Worm (Caenorhabditis elegans): ENCODE results near the gene scl-24.
"Not testable (repeated sequence)": the region's sequence is repeated elsewhere in the genome, so short reads cannot be mapped to it uniquely, and the experiment has no call there.

scl-24 gene

ce11 chrV:17456197-17456596 lies 29.9 kb upstream of the scl-24 start, which contains the start of gene srh-203:
Gene srh-203, minus strand, starts transcription at chrV:17456297.
- TF ChIP-seq lin-32 (GFP tag; optimal IDR thresholded peaks at IDR 0.05); tbx-8 (GFP tag; optimal IDR thresholded peaks at IDR 0.05); M03D4.4 (tag; optimal IDR thresholded peaks at IDR 0.05): not testable (repeated sequence)

- TF ChIP-seq tbx-8 (GFP tag; optimal IDR thresholded peaks at IDR 0.05): no peak
- TF ChIP-seq sptf-1 (tag; optimal IDR thresholded peaks at IDR 0.05): no peak
- TF ChIP-seq blmp-1 (tag; optimal IDR thresholded peaks at IDR 0.05): no peak
- TF ChIP-seq elt-3 (tag; optimal IDR thresholded peaks at IDR 0.05): no peak
- TF ChIP-seq bed-3 (GFP tag; optimal IDR thresholded peaks at IDR 0.05): no peak
- TF ChIP-seq sem-2 (GFP tag; optimal IDR thresholded peaks at IDR 0.05): no peak
- no peak for TF ChIP-seq drap-1 (GFP tag; optimal IDR thresholded peaks at IDR 0.05)
- no peak for TF ChIP-seq zip-8 (tag; optimal IDR thresholded peaks at IDR 0.05)
- no peak for TF ChIP-seq mab-5 (tag; optimal IDR thresholded peaks at IDR 0.05)
- no peak for TF ChIP-seq flh-1 (GFP tag; optimal IDR thresholded peaks at IDR 0.05)
- TF ChIP-seq ceh-83 (GFP tag; optimal IDR thresholded peaks at IDR 0.05): no peak
These were observed 28.1 kb upstream of the scl-24 start, which contains the start of gene str-200 for ce11 chrV:17458069-17458468. Gene str-200, minus strand, starts transcription at chrV:17458169.

ce11 chrV:17460061-17460460 lies 26.1 kb upstream of the scl-24 start, which contains the start of gene srz-48:
Gene srz-48, minus strand, starts transcription at chrV:17460161.
- TF ChIP-seq nhr-76 (tag; optimal IDR thresholded peaks at IDR 0.05): no peak
- TF ChIP-seq lin-13 (tag; optimal IDR thresholded peaks at IDR 0.05): no peak
- no peak for TF ChIP-seq pha-4 (tag; optimal IDR thresholded peaks at IDR 0.05)
- TF ChIP-seq nhr-12 (tag; optimal IDR thresholded peaks at IDR 0.05): no peak

ce11 chrV:17464278-17464677 lies 21.9 kb upstream of the scl-24 start, which contains the start of gene F20E11.7:
Gene F20E11.7, plus strand, starts transcription at chrV:17464578.
- TF ChIP-seq flh-1 (GFP tag; optimal IDR thresholded peaks at IDR 0.05); sptf-1 (tag; optimal IDR thresholded peaks at IDR 0.05); elt-1 (tag; optimal IDR thresholded peaks at IDR 0.05; ENCODE audit: borderline replicate concordance, insufficient read depth): not testable (repeated sequence)

ce11 chrV:17466751-17467150 lies 19.4 kb upstream of the scl-24 start, which contains the start of gene srw-72:
Gene srw-72, plus strand, starts transcription at chrV:17467051.
- TF ChIP-seq nhr-237 (tag; optimal IDR thresholded peaks at IDR 0.05) (no peak), elt-3 (tag; optimal IDR thresholded peaks at IDR 0.05) (no peak), ztf-11 (tag; optimal IDR thresholded peaks at IDR 0.05) (no peak), ces-1 (GFP tag; optimal IDR thresholded peaks at IDR 0.05) (no peak), lin-32 (GFP tag; optimal IDR thresholded peaks at IDR 0.05) (no peak), elt-1 (tag; optimal IDR thresholded peaks at IDR 0.05; ENCODE audit: borderline replicate concordance, insufficient read depth) (no peak), hlh-1 (tag; optimal IDR thresholded peaks at IDR 0.05) (no peak), flh-1 (GFP tag; optimal IDR thresholded peaks at IDR 0.05) (no peak), lsy-2 (tag; optimal IDR thresholded peaks at IDR 0.05) (no peak)

- TF ChIP-seq hlh-1 (tag; optimal IDR thresholded peaks at IDR 0.05) (no peak), bed-3 (GFP tag; optimal IDR thresholded peaks at IDR 0.05) (no peak), nhr-237 (tag; optimal IDR thresholded peaks at IDR 0.05) (no peak), pha-4 (tag; optimal IDR thresholded peaks at IDR 0.05) (no peak)
These were observed 18.3 kb upstream of the scl-24 start for ce11 chrV:17467881-17468280.

ce11 chrV:17469180-17469579 lies 17.0 kb upstream of the scl-24 start, which contains the start of gene F20E11.17:
Gene F20E11.17, minus strand, starts transcription at chrV:17469280.
- TF ChIP-seq ceh-83 (GFP tag; optimal IDR thresholded peaks at IDR 0.05) (no peak), drap-1 (GFP tag; optimal IDR thresholded peaks at IDR 0.05) (no peak), nhr-2 (tag; optimal IDR thresholded peaks at IDR 0.05) (no peak), unc-120 (tag; optimal IDR thresholded peaks at IDR 0.05; ENCODE audit: poor library complexity, severe bottlenecking) (no peak), sptf-1 (tag; optimal IDR thresholded peaks at IDR 0.05) (no peak), nhr-76 (tag; optimal IDR thresholded peaks at IDR 0.05) (no peak), mab-5 (tag; optimal IDR thresholded peaks at IDR 0.05) (no peak), ceh-39 (tag; optimal IDR thresholded peaks at IDR 0.05) (no peak)
